Worm (Caenorhabditis elegans) whole organism, midembryonic: ENCODE data around the gene Y38H6C.20.

Source experiments
- T22C8.4 ChIP-seq: fragments of 200-800 bp; sonication (Bioruptor generic); IDR thresholded peaks from 2 replicates; pipeline ENCODE4 v1.3.6; 2022; ENCODE audit warnings: missing genetic modification characterization, missing compliant biosample characterization
- cog-1 ChIP-seq: sonication (generic microtip); optimal IDR thresholded peaks from 2 replicates; lab custom pipeline; 2016; ENCODE audit warnings: missing genetic modification characterization, missing compliant biosample characterization
- flt-1 ChIP-seq: fragments of 200-800 bp; sonication (Bioruptor generic); IDR thresholded peaks from 2 replicates; pipeline ENCODE4 v1.3.6; 2022; ENCODE audit warnings: missing genetic modification characterization, missing compliant biosample characterization
- klf-2 ChIP-seq: fragments of 200-800 bp; sonication (Bioruptor generic); conservative IDR thresholded peaks from 2 replicates; pipeline ENCODE4 v1.3.6; 2022; ENCODE audit warnings: missing genetic modification reagents, missing genetic modification characterization, missing compliant biosample characterization
- med-1 ChIP-seq: sonication (generic microtip); optimal IDR thresholded peaks from 2 replicates; lab custom pipeline; 2017; ENCODE audit warnings: missing genetic modification characterization, mild to moderate bottlenecking, missing compliant biosample characterization, antibody characterized with exemption, missing genetic modification reagents; ENCODE audit not compliant: insufficient read depth
- ref-1 ChIP-seq: fragments of 200-800 bp; sonication (Bioruptor generic); conservative IDR thresholded peaks from 2 replicates; pipeline ENCODE4 v1.3.6; 2022; ENCODE audit warnings: missing genetic modification reagents, missing genetic modification characterization, missing compliant biosample characterization
- tab-1 ChIP-seq: fragments of 200-800 bp; sonication (Bioruptor generic); IDR thresholded peaks from 2 replicates; pipeline ENCODE4 v1.3.6; 2022; ENCODE audit warnings: missing genetic modification characterization, missing compliant biosample characterization
- ztf-23 ChIP-seq: fragments of 200-800 bp; sonication (Bioruptor generic); IDR thresholded peaks from 2 replicates; pipeline ENCODE4 v1.3.6; 2022; ENCODE audit warnings: missing genetic modification reagents, missing genetic modification characterization, missing compliant biosample characterization
- ztf-29 ChIP-seq: fragments of 200-800 bp; sonication (Bioruptor generic); IDR thresholded peaks from 2 replicates; pipeline ENCODE4 v1.3.6; 2022; ENCODE audit warnings: missing genetic modification reagents, missing genetic modification characterization, missing compliant biosample characterization

The Y38H6C.20 gene

ce11 chrV:20552971-20553370, 2.0 kb upstream of the Y38H6C.20 start, which contains the start of gene vmo-1:
Gene vmo-1, minus strand, starts transcription at chrV:20553071.
- no peak for TF ChIP-seq T22C8.4 (GFP tag; lab: Robert Waterston, UW)
- TF ChIP-seq flt-1 (GFP tag; lab: Robert Waterston, UW) = no peak
- no peak for TF ChIP-seq tab-1 (GFP tag; lab: Robert Waterston, UW)
- no peak for TF ChIP-seq klf-2
- no peak for TF ChIP-seq med-1 (GFP tag; lab: Kevin White, UChicago)
- no peak for TF ChIP-seq ref-1 (GFP tag; lab: Robert Waterston, UW)
- TF ChIP-seq ztf-29 (GFP tag; lab: Robert Waterston, UW) = no peak
- TF ChIP-seq ztf-23 (GFP tag; lab: Robert Waterston, UW) = no peak
- no peak for TF ChIP-seq cog-1 (tag; lab: Kevin White, UChicago)

- no peak for TF ChIP-seq med-1 (GFP tag; lab: Kevin White, UChicago)
- TF ChIP-seq cog-1 (tag; lab: Kevin White, UChicago) = no peak
- no peak for TF ChIP-seq klf-2
- no peak for TF ChIP-seq flt-1 (GFP tag; lab: Robert Waterston, UW)
- TF ChIP-seq ztf-23 (GFP tag; lab: Robert Waterston, UW) = no peak
- no peak for TF ChIP-seq ztf-29 (GFP tag; lab: Robert Waterston, UW)
- TF ChIP-seq T22C8.4 (GFP tag; lab: Robert Waterston, UW) = no peak
- no peak for TF ChIP-seq ref-1 (GFP tag; lab: Robert Waterston, UW)
- no peak for TF ChIP-seq tab-1 (GFP tag; lab: Robert Waterston, UW)
These were observed 3.9 kb downstream of the Y38H6C.20 start, which contains the start of gene Y38H6C.18 for ce11 chrV:20547048-20547447. Gene Y38H6C.18, minus strand, starts transcription at chrV:20547148.

- TF ChIP-seq ztf-29 (GFP tag; lab: Robert Waterston, UW) (no peak), cog-1 (tag; lab: Kevin White, UChicago) (no peak), ref-1 (GFP tag; lab: Robert Waterston, UW) (no peak), klf-2 (no peak), T22C8.4 (GFP tag; lab: Robert Waterston, UW) (no peak), ztf-23 (GFP tag; lab: Robert Waterston, UW) (no peak), med-1 (GFP tag; lab: Kevin White, UChicago) (no peak), flt-1 (GFP tag; lab: Robert Waterston, UW) (no peak), tab-1 (GFP tag; lab: Robert Waterston, UW) (no peak)
These were observed 5.3 kb downstream of the Y38H6C.20 start for ce11 chrV:20545742-20546141.

ce11 chrV:20544610-20545009, 6.4 kb downstream of the Y38H6C.20 start:
- TF ChIP-seq T22C8.4 (GFP tag; lab: Robert Waterston, UW) (no peak), ref-1 (GFP tag; lab: Robert Waterston, UW) (no peak), med-1 (GFP tag; lab: Kevin White, UChicago) (no peak), tab-1 (GFP tag; lab: Robert Waterston, UW) (no peak), cog-1 (tag; lab: Kevin White, UChicago) (no peak), klf-2 (no peak), flt-1 (GFP tag; lab: Robert Waterston, UW) (no peak), ztf-23 (GFP tag; lab: Robert Waterston, UW) (no peak), ztf-29 (GFP tag; lab: Robert Waterston, UW) (no peak)

DNA sequence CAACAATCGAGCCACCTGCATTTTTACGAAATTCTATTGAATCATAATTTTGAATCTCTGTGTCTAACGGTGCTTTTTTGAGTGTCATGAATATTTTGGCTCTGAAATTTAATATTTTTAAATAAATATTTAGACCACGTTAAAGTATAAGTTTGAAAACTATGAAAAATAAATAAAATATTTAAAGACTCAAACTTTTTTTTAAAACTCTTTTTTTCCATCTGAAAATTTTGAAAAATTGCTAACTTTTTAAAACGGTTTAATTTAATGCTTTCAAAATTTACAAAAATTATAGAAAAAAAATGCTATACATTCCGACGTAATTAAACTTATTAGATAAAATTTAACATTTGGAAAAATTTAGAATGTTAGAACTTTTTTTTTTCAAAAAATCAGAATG, 6.9 kb downstream of the Y38H6C.20 start, which contains the start of gene slc-36.3:
slc-36.3 (minus strand) TSS at position 101 of the 400 bp plus-strand sequence.
- no peak for TF ChIP-seq tab-1 (GFP tag; lab: Robert Waterston, UW)
- no peak for TF ChIP-seq T22C8.4 (GFP tag; lab: Robert Waterston, UW)
- TF ChIP-seq ztf-29 (GFP tag; lab: Robert Waterston, UW) = no peak
- TF ChIP-seq ref-1 (GFP tag; lab: Robert Waterston, UW) = no peak
- no peak for TF ChIP-seq flt-1 (GFP tag; lab: Robert Waterston, UW)
- TF ChIP-seq cog-1 (tag; lab: Kevin White, UChicago) = no peak
- no peak for TF ChIP-seq ztf-23 (GFP tag; lab: Robert Waterston, UW)
- TF ChIP-seq med-1 (GFP tag; lab: Kevin White, UChicago) = no peak
- no peak for TF ChIP-seq klf-2

ce11 chrV:20539055-20539454, 11.9 kb downstream of the Y38H6C.20 start, which contains the start of gene Y38H6C.16:
Gene Y38H6C.16, minus strand, starts transcription at chrV:20539347.
- TF ChIP-seq T22C8.4 (GFP tag; lab: Robert Waterston, UW) (no peak), klf-2 (no peak), ztf-23 (GFP tag; lab: Robert Waterston, UW) (no peak), ztf-29 (GFP tag; lab: Robert Waterston, UW) (no peak), flt-1 (GFP tag; lab: Robert Waterston, UW) (no peak), cog-1 (tag; lab: Kevin White, UChicago) (no peak), ref-1 (GFP tag; lab: Robert Waterston, UW) (no peak), med-1 (GFP tag; lab: Kevin White, UChicago) (no peak), tab-1 (GFP tag; lab: Robert Waterston, UW) (no peak)

DNA sequence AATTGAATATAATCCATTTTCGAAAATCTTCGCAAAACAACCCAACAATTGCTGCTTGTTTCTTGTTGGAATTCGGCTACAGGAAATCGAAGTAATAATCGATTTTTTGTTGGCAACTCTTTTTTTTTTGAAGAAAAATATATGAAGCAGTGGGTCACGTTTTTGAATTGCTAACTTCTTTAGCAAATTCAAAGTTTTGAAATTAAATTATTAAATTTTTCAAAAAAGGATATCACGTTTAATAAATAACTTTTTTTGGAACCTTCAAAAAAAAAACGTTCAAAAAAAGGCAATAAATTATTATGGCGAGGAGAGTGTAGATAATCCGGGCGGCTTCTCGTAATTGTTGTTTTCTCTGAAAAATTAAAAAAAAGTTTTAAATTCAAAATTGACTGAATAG, 14.8 kb downstream of the Y38H6C.20 start, which contains the start of gene Y38H6C.15:
Y38H6C.15 (minus strand) TSS at position 101 of the 400 bp plus-strand sequence.
- no peak for TF ChIP-seq ztf-29 (GFP tag; lab: Robert Waterston, UW)
- TF ChIP-seq klf-2 = no peak
- no peak for TF ChIP-seq T22C8.4 (GFP tag; lab: Robert Waterston, UW)
- TF ChIP-seq cog-1 (tag; lab: Kevin White, UChicago) = no peak
- TF ChIP-seq ztf-23 (GFP tag; lab: Robert Waterston, UW) = no peak
- no peak for TF ChIP-seq tab-1 (GFP tag; lab: Robert Waterston, UW)
- TF ChIP-seq flt-1 (GFP tag; lab: Robert Waterston, UW) = no peak
- no peak for TF ChIP-seq med-1 (GFP tag; lab: Kevin White, UChicago)
- TF ChIP-seq ref-1 (GFP tag; lab: Robert Waterston, UW) = no peak

- TF ChIP-seq ref-1 (GFP tag; lab: Robert Waterston, UW) (no peak), cog-1 (tag; lab: Kevin White, UChicago) (no peak), T22C8.4 (GFP tag; lab: Robert Waterston, UW) (no peak), ztf-29 (GFP tag; lab: Robert Waterston, UW) (no peak), tab-1 (GFP tag; lab: Robert Waterston, UW) (no peak), ztf-23 (GFP tag; lab: Robert Waterston, UW) (no peak), klf-2 (no peak), med-1 (GFP tag; lab: Kevin White, UChicago) (no peak), flt-1 (GFP tag; lab: Robert Waterston, UW) (no peak)
These were observed 16.9 kb downstream of the Y38H6C.20 start, which contains the start of gene famh-161 for ce11 chrV:20534072-20534471. Gene famh-161, minus strand, starts transcription at chrV:20534172.
